Worm (Caenorhabditis elegans): ENCODE results near the gene grl-27.
"Not testable (repeated sequence)": the region's sequence is repeated elsewhere in the genome, so short reads cannot be mapped to it uniquely, and the experiment has no call there.

The grl-27 gene

ce11 chrV:3575759-3576158 lies at the start of gene grl-27:
Gene grl-27, minus strand, starts transcription at chrV:3575859.
- TF ChIP-seq skn-1 (tag; optimal IDR thresholded peaks at IDR 0.05) (no peak), egl-27 (tag; optimal IDR thresholded peaks at IDR 0.05) (no peak), ZK546.5 (tag; optimal IDR thresholded peaks at IDR 0.05) (no peak), unc-62 (GFP tag; optimal IDR thresholded peaks at IDR 0.05) (no peak), sem-4 (tag; optimal IDR thresholded peaks at IDR 0.05) (no peak), Y55F3AM.14 (GFP tag; optimal IDR thresholded peaks at IDR 0.05) (no peak)

ce11 chrV:3620608-3621007 lies 44.9 kb upstream of the grl-27 start, which contains the start of gene srx-93:
Gene srx-93, minus strand, starts transcription at chrV:3620708.
- TF ChIP-seq lin-13 (GFP tag; optimal IDR thresholded peaks at IDR 0.05); nhr-129 (tag; optimal IDR thresholded peaks at IDR 0.05); sem-4 (tag; optimal IDR thresholded peaks at IDR 0.05): not testable (repeated sequence)

ce11 chrV:3616844-3617243 lies 41.2 kb upstream of the grl-27 start:
- TF ChIP-seq lin-39 (tag; optimal IDR thresholded peaks at IDR 0.05) (no peak), nhr-21 (tag; optimal IDR thresholded peaks at IDR 0.05) (peak; percentile 35), sma-9 (GFP tag; optimal IDR thresholded peaks at IDR 0.05) (peak; percentile 59), sma-9 (tag; optimal IDR thresholded peaks at IDR 0.05) (no peak), ztf-11 (tag; optimal IDR thresholded peaks at IDR 0.05) (no peak), skn-1 (tag; optimal IDR thresholded peaks at IDR 0.05) (no peak), nhr-23 (tag; optimal IDR thresholded peaks at IDR 0.05) (no peak), Y55F3AM.14 (GFP tag; optimal IDR thresholded peaks at IDR 0.05) (no peak), nhr-6 (tag; optimal IDR thresholded peaks at IDR 0.05) (no peak), R02D3.7 (tag; optimal IDR thresholded peaks at IDR 0.05) (no peak), ztf-1 (GFP tag; conservative IDR thresholded peaks at IDR 0.05) (no peak)

- TF ChIP-seq crh-2 (tag; optimal IDR thresholded peaks at IDR 0.05) (no peak), blmp-1 (tag; optimal IDR thresholded peaks at IDR 0.05; ENCODE audit: insufficient read depth) (no peak), unc-55 (GFP tag; optimal IDR thresholded peaks at IDR 0.05) (no peak), nhr-6 (tag; optimal IDR thresholded peaks at IDR 0.05) (no peak), ztf-4 (tag; optimal IDR thresholded peaks at IDR 0.05) (no peak), ceh-16 (tag; optimal IDR thresholded peaks at IDR 0.05) (no peak), nhr-10 (tag; optimal IDR thresholded peaks at IDR 0.05) (no peak), sma-3 (GFP tag; optimal IDR thresholded peaks at IDR 0.05) (no peak), zag-1 (tag; optimal IDR thresholded peaks at IDR 0.05) (no peak), lin-11 (tag; optimal IDR thresholded peaks at IDR 0.05) (no peak), egl-27 (tag; optimal IDR thresholded peaks at IDR 0.05) (no peak), snpc-4 (tag; optimal IDR thresholded peaks at IDR 0.05) (no peak), skn-1 (tag; optimal IDR thresholded peaks at IDR 0.05) (no peak), nhr-12 (tag; optimal IDR thresholded peaks at IDR 0.05) (no peak), nhr-11 (tag; optimal IDR thresholded peaks at IDR 0.05) (no peak), sma-9 (GFP tag; optimal IDR thresholded peaks at IDR 0.05) (no peak), sma-9 (tag; optimal IDR thresholded peaks at IDR 0.05) (no peak), nhr-77 (tag; optimal IDR thresholded peaks at IDR 0.05) (no peak), lin-13 (GFP tag; optimal IDR thresholded peaks at IDR 0.05) (no peak)
These were observed 38.7 kb upstream of the grl-27 start, which contains the start of gene T22F3.11 for ce11 chrV:3614397-3614796. Gene T22F3.11, minus strand, starts transcription at chrV:3614553.

ce11 chrV:3613042-3613441 lies 37.4 kb upstream of the grl-27 start:
- no peak for TF ChIP-seq ama-1 (optimal IDR thresholded peaks at IDR 0.05)
- TF ChIP-seq aly-2 (tag; optimal IDR thresholded peaks at IDR 0.05): no peak
- TF ChIP-seq dmd-4 (tag; optimal IDR thresholded peaks at IDR 0.05): no peak
- no peak for TF ChIP-seq ceh-82 (tag; optimal IDR thresholded peaks at IDR 0.05)
- TF ChIP-seq nhr-25 (tag; optimal IDR thresholded peaks at IDR 0.05): no peak

ce11 chrV:3611654-3612053 lies 36.0 kb upstream of the grl-27 start, which contains the start of gene T22F3.10:
Gene T22F3.10, minus strand, starts transcription at chrV:3611754.
- TF ChIP-seq elt-3 (tag; optimal IDR thresholded peaks at IDR 0.05) (no peak), sma-9 (GFP tag; optimal IDR thresholded peaks at IDR 0.05) (no peak), sma-9 (tag; optimal IDR thresholded peaks at IDR 0.05) (no peak), unc-62 (GFP tag; optimal IDR thresholded peaks at IDR 0.05) (no peak), elt-1 (tag; optimal IDR thresholded peaks at IDR 0.05) (no peak), ztf-11 (tag; optimal IDR thresholded peaks at IDR 0.05) (no peak), lin-39 (tag; optimal IDR thresholded peaks at IDR 0.05) (no peak), C34F6.9 (tag; optimal IDR thresholded peaks at IDR 0.05) (no peak), blmp-1 (tag; optimal IDR thresholded peaks at IDR 0.05; ENCODE audit: insufficient read depth) (no peak), sma-3 (GFP tag; optimal IDR thresholded peaks at IDR 0.05) (no peak), mbf-1 (tag; optimal IDR thresholded peaks at IDR 0.05) (no peak), lin-11 (tag; optimal IDR thresholded peaks at IDR 0.05) (no peak), ztf-4 (tag; optimal IDR thresholded peaks at IDR 0.05) (no peak)
